Fruit fly (Drosophila melanogaster): ENCODE results near the gene CG34159.

Gene CG34159

DNA sequence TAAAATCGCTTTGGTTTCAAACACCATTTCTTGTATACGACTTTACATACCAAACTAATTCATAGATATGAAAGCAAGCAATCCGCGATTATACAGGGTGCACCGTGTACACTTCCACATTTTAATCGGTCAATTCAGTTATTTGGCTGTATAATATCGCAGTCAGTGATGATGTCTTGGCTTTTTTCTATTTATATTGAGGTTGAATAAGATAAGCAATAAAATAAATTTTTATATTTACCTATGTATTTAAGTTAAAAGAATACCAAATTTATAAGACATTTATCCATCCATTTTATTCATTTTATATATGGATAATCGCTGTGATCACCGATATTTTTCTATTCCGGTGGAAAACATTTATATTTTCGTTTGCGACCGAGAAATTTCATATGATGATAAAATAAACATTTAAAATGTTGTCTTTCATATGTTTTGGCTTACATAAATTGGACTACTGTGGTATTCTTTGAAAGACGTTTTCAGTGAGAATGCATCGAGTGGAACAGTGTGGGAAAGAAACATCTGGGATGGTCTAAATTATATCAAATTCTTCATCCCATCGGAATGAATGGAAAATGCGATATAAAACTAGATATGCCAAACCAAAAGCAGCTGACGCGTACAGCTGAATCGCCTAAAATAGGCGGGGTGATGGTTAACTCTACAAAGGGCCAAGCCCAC lies 22.7 kb upstream of the CG34159 start, which contains the start of gene CG5708 (continued):
- peak in 1 of 3 experiments; percentile 18 for TF ChIP-seq lola (GFP tag; optimal IDR thresholded peaks at IDR 0.05)
- TF ChIP-seq Blimp-1 (GFP tag; optimal IDR thresholded peaks at IDR 0.05), result no peak
- peak; percentile 99 for TF ChIP-seq CG30020 (tag; optimal IDR thresholded peaks at IDR 0.05)
- peak; percentile 58; the same call in 1 of the 2 replicates for TF ChIP-seq CG10366 (GFP tag; IDR thresholded peaks at IDR 0.05)
- no peak for TF ChIP-seq ERR (GFP tag; optimal IDR thresholded peaks at IDR 0.05)
- no peak for TF ChIP-seq CG13296 (GFP tag; optimal IDR thresholded peaks at IDR 0.05)
- TF ChIP-seq sqz (GFP tag; optimal IDR thresholded peaks at IDR 0.05), result no peak
- TF ChIP-seq Deaf1 (tag; optimal IDR thresholded peaks at IDR 0.05), result no peak
- TF ChIP-seq kni (GFP tag; optimal IDR thresholded peaks at IDR 0.05), result no peak
- no peak for TF ChIP-seq Oaz (GFP tag; IDR thresholded peaks at IDR 0.05)
- no peak for TF ChIP-seq zen (tag; optimal IDR thresholded peaks at IDR 0.05)
- peak; percentile 99 for TF ChIP-seq CG6254 (GFP tag; optimal IDR thresholded peaks at IDR 0.05)
- TF ChIP-seq luna (GFP tag; optimal IDR thresholded peaks at IDR 0.05), result no peak
- peak; percentile 35 for TF ChIP-seq B-H2 (GFP tag; optimal IDR thresholded peaks at IDR 0.05)
- TF ChIP-seq D (optimal IDR thresholded peaks at IDR 0.05), result no peak
- no peak for TF ChIP-seq D (GFP tag; optimal IDR thresholded peaks at IDR 0.05)
- no peak for TF ChIP-seq CG7839 (tag; optimal IDR thresholded peaks at IDR 0.05)
- no peak for TF ChIP-seq fd64A (GFP tag; optimal IDR thresholded peaks at IDR 0.05)
- TF ChIP-seq CkIIα-i1 (GFP tag; IDR thresholded peaks at IDR 0.05), result no peak
- no peak for TF ChIP-seq CG1233 (GFP tag; optimal IDR thresholded peaks at IDR 0.05)
- no peak for TF ChIP-seq disco-r (GFP tag; optimal IDR thresholded peaks at IDR 0.05)
- TF ChIP-seq CG5245 (GFP tag; optimal IDR thresholded peaks at IDR 0.05), result no peak
- no peak for TF ChIP-seq CG12071 (GFP tag; optimal IDR thresholded peaks at IDR 0.05)
- TF ChIP-seq grn (GFP tag; optimal IDR thresholded peaks at IDR 0.05), result no peak
- TF ChIP-seq pita (GFP tag; optimal IDR thresholded peaks at IDR 0.05), result no peak
- no peak for TF ChIP-seq seq (GFP tag; IDR thresholded peaks at IDR 0.05)
- TF ChIP-seq prd (optimal IDR thresholded peaks at IDR 0.05), result no peak
- TF ChIP-seq prd (GFP tag; IDR thresholded peaks at IDR 0.05), result 0 out of 3 replicates have a peak, but pooled peaks have one; percentile 20
- TF ChIP-seq scrt (GFP tag; optimal IDR thresholded peaks at IDR 0.05), result no peak
- TF ChIP-seq PHDP (tag; optimal IDR thresholded peaks at IDR 0.05), result no peak
- no peak for TF ChIP-seq dpn (GFP tag; optimal IDR thresholded peaks at IDR 0.05)
- TF ChIP-seq CG12769 (tag; optimal IDR thresholded peaks at IDR 0.05), result no peak
- no peak for TF ChIP-seq NFAT (GFP tag; IDR thresholded peaks at IDR 0.05)
- TF ChIP-seq CTCF (GFP tag; optimal IDR thresholded peaks at IDR 0.05), result no peak
- peak; percentile 34 for TF ChIP-seq CG13424 (tag; optimal IDR thresholded peaks at IDR 0.05)
- no peak for TF ChIP-seq kay (GFP tag; optimal IDR thresholded peaks at IDR 0.05)
- TF ChIP-seq CG10321 (GFP tag; IDR thresholded peaks at IDR 0.05), result no peak
- no peak for TF ChIP-seq Hand (GFP tag; optimal IDR thresholded peaks at IDR 0.05)
- TF ChIP-seq Aef1 (GFP tag; IDR thresholded peaks at IDR 0.05), result no peak
- no peak for TF ChIP-seq slp2 (GFP tag; optimal IDR thresholded peaks at IDR 0.05)
- TF ChIP-seq tgo (GFP tag; IDR thresholded peaks at IDR 0.05), result no peak
- no peak for TF ChIP-seq lab (GFP tag; optimal IDR thresholded peaks at IDR 0.05)
- TF ChIP-seq Hmr (GFP tag; optimal IDR thresholded peaks at IDR 0.05), result no peak
- no peak for TF ChIP-seq Awh (GFP tag; IDR thresholded peaks at IDR 0.05)
- TF ChIP-seq D19A (tag; optimal IDR thresholded peaks at IDR 0.05), result no peak
- 0 out of 2 replicates have a peak, but pooled peaks have one; percentile 42 for TF ChIP-seq vvl (GFP tag; IDR thresholded peaks at IDR 0.05)
- TF ChIP-seq CG2199 (GFP tag; IDR thresholded peaks at IDR 0.05), result no peak
- TF ChIP-seq grau (tag; optimal IDR thresholded peaks at IDR 0.05), result peak; percentile 24
- TF ChIP-seq tup (GFP tag; optimal IDR thresholded peaks at IDR 0.05), result no peak
- no peak for TF ChIP-seq Dek (tag; optimal IDR thresholded peaks at IDR 0.05)
- peak; percentile 1 for TF ChIP-seq caup (GFP tag; optimal IDR thresholded peaks at IDR 0.05; ENCODE audit: severe bottlenecking)

Data from whole organism, embryonic.